Worm (Caenorhabditis elegans) whole organism, dauer: ENCODE measurements around the gene ctg-2.

Experiments used
- unc-62 ChIP-seq: sonication (generic microtip); optimal IDR thresholded peaks from 2 replicates; lab custom pipeline; 2017; ENCODE audit warnings: missing biosample characterization, missing genetic modification reagents, missing genetic modification characterization

Gene ctg-2

DNA sequence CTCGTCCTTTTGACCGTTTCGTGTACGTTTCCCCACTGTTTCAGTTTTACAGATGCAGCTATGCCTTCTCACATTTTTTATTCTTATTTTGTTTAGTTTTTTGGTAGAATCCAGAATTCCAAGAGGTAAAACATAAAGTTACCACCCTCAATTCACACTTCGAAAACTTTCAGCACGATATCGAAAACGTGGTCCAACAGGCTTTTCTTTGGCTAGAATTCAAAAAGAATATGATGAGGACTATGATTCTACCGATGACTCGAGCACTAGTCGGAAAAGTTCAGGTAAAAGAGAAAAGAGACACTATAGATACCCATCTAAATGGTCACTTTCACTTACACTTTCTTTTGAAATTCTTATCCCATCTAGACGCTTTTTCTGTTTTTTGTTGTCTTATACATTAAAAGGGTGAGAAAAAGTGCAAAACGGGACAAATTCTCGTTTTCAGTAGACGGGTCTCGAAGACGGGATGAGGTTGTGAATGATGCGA lies 20.6 kb upstream of the ctg-2 start, which contains the start of gene M05D6.9:
M05D6.9 (plus strand) TSS at position 51 of the 490 bp plus-strand sequence.
- TF ChIP-seq unc-62 (GFP tag; lab: Kevin White, UChicago) = no peak

DNA sequence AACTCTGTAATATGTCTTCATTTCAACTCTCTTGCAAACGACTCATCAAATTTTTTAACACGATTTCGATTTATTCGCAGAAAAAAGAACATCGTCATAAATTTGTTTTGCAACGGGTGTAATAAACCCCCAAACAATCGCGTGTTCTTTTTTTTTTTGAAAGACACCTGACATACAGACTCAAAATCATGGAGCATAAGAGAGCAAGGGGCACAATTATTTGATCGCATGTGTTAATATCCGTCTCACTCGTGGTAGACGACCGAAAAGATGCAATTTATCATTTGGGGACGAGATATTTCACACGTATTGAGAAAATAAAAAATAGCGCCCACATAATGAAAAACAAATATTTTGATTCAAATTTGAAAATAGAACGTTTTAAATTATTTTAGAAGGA lies 18.7 kb upstream of the ctg-2 start:
- no peak for TF ChIP-seq unc-62 (GFP tag; lab: Kevin White, UChicago)

DNA sequence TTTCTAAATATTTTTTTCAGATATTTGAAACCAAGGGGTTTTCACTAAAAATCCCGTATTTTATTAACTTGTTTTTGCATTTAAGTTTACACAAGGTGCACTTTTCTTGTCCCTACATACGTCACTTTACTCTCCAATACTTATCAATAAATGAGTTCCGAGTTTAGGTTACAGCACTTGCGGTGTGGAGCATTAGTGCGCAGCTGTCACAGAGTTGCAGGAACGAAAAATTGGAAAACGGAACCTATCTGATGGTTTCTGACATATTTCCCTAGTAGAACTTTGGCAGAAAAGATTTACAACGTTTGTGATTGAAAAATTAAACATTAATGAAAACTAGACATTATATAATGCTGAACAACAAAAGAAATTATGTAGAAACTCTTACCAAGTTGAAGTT lies 16.7 kb upstream of the ctg-2 start:
- no peak for TF ChIP-seq unc-62 (GFP tag; lab: Kevin White, UChicago)

DNA sequence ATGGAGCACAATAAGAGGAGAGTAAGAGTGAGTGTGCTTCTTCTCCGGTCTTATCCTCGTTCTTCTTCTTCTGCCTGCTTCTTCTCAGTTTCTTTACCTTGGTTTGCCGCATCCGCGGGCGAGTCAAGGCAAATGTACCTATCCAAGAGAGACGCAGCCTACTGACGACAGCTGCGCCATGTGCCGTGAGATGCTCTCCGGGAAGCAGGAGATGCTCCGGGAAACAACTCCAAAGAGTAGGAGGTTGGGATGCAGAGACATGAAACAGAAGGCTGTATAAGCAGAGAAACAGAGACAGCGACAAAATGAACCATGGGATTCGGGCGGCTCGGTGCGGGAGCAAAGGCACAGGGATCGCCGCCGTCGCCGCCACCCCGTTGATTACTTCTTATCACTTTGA lies 15.8 kb upstream of the ctg-2 start:
- TF ChIP-seq unc-62 (GFP tag; lab: Kevin White, UChicago) = no peak

DNA sequence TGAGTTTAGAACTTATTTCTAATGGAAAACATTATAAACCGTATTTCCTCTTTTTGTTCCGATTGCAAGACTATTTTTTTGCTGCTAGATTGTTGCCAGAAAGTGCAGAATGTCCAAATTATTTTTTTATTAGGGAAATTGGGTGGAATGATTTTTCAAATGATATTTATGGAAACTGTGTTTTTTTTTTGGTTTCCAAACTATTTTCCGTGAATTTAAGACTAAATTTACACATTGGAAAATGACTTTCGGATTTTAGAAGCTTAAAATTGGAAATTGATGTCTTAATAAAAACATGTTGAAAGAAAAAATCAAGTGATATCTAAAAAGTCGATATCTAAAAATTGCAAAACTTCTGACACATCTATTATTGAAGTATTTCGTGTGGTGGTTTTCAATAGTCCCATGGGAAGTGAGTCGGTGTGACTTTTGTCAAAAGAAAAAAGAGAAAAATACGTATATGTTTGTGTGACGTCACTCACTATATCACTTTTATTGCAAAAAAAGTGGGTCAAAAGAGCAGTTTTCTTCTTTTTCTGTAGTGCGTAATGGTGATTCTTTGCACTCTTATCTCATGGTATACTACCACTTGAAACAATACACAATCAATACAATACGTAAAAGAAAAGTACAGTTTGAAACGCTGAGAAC lies 10.7 kb upstream of the ctg-2 start:
- TF ChIP-seq unc-62 (GFP tag; lab: Kevin White, UChicago) = no peak

ce11 chrII:8506759-8507158 lies 8.1 kb upstream of the ctg-2 start:
- TF ChIP-seq unc-62 (GFP tag; lab: Kevin White, UChicago) = no peak

DNA sequence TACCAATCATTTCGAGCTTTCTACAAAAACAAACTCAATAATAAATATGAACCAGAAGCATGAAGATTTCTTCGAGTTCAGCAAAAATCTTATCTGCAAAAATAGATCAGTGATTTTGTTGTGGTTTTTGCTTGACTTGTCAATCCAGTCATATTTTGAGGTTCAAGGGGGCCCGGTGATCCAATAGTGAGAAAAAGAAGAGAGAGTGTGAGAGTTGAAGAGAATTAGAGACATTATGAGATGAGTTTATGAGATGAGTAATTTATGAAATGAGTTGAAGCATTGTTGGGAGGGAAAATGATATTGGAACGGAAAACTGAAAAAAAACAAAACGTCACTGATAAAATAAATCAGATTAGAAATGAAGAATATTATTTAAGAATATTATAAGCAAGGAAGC lies 5.9 kb upstream of the ctg-2 start, which contains the start of gene T13H5.1:
T13H5.1 (minus strand) TSS at position 101 of the 400 bp plus-strand sequence.
- TF ChIP-seq unc-62 (GFP tag; lab: Kevin White, UChicago) = no peak

- TF ChIP-seq unc-62 (GFP tag; lab: Kevin White, UChicago) = no peak
These were observed 667 bp downstream of the ctg-2 start for ce11 chrII:8515521-8515920.

ce11 chrII:8516783-8517182 lies 1.9 kb downstream of the ctg-2 start, which contains the start of gene rnh-2:
Gene rnh-2 (plus strand): TSS chrII:8517150.
- TF ChIP-seq unc-62 (GFP tag; lab: Kevin White, UChicago) = no peak

DNA sequence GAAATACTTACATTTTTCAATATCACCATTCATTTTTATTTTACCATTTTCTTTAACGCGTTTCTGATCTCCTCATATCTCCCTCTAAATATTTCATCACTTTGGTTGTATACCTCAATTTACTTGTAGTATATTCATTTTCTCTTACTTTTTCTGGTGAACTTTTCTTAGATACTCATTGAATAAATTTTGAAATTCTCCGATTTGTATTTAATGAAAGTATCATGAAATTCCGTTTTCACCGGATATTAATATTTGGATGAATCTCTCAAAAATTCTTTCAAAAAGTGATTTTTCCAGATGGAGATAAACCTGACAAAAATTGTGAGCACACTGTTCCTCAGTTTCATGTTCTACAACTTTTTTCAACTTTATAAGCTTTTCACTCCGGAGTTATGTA lies 3.4 kb downstream of the ctg-2 start, which contains the start of gene T13H5.8:
T13H5.8 (plus strand) TSS at position 301 of the 400 bp plus-strand sequence.
- TF ChIP-seq unc-62 (GFP tag; lab: Kevin White, UChicago) = no peak

DNA sequence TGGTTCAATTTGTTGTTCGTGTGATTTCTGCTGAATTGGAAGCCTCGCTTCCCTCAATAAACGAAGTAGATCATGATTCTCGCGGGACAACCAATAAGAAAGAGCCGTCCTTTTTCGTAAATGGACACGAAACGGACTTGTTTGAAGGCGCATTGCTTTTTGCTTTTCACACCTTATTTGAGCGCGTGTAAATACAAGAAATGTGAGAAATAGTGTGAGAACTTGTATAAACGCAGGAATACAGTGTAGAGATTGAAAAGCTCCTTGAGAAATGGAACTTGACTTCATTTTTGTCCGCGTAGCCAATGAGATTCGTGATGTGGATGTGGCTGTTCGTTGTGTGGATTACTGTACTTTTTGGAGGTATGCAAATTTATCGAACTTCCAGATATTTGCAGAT lies 5.8 kb downstream of the ctg-2 start, which contains the start of gene cht-2:
cht-2 (plus strand) TSS at position 301 of the 400 bp plus-strand sequence.
- no peak for TF ChIP-seq unc-62 (GFP tag; lab: Kevin White, UChicago)

ce11 chrII:8525133-8525736 lies 10.4 kb downstream of the ctg-2 start, which contains the start of the genes prp-9 and mrps-18B:
Gene prp-9 (minus strand): TSS chrII:8525396.
Gene mrps-18B (plus strand): TSS chrII:8525681.
- no peak for TF ChIP-seq unc-62 (GFP tag; lab: Kevin White, UChicago)

DNA sequence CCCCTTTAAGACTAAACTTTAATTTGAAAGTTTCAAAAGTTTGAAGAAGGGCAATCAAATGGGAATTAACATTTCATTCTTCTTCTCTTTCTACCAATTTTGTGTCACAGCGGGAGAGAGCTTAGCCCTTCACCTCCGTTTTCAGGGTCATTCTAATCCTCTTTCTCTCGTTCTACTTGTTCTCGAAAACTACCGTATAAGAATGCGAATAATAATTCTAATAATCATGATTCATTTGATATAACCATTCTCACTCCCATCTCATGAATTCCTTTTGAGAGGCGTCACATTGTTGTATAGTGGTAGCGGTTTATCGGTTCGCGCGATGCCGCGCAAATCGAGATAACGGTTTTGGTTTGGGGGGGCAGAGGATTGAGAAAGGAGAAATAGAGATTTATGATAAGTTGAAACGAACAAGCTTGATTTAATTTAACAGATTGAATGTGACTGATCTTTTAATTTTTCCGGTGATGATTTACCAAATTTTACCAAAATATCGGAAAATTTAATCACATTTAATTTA lies 14.4 kb downstream of the ctg-2 start:
- no peak for TF ChIP-seq unc-62 (GFP tag; lab: Kevin White, UChicago)

ce11 chrII:8531181-8531759 lies 16.4 kb downstream of the ctg-2 start, which contains the start of gene gldi-7:
Gene gldi-7 (minus strand): TSS chrII:8531222.
- no peak for TF ChIP-seq unc-62 (GFP tag; lab: Kevin White, UChicago)

ce11 chrII:8532015-8532414 lies 17.2 kb downstream of the ctg-2 start:
- TF ChIP-seq unc-62 (GFP tag; lab: Kevin White, UChicago) = no peak

- no peak for TF ChIP-seq unc-62 (GFP tag; lab: Kevin White, UChicago)
These were observed 21.2 kb downstream of the ctg-2 start, which contains the start of gene W01C9.2 for ce11 chrII:8536060-8536459. Gene W01C9.2 (plus strand): TSS chrII:8536360.
